Worm (Caenorhabditis elegans) whole organism, midembryonic: ENCODE measurements around the gene hex-3.
"Not testable (repeated sequence)": the region's sequence is repeated elsewhere in the genome, so short reads cannot be mapped to it uniquely, and the experiment has no call there.

ENCODE experiments used
- T22C8.4 ChIP-seq: fragments of 200-800 bp; sonication (Bioruptor generic); IDR thresholded peaks from 2 replicates; pipeline ENCODE4 v1.3.6; 2022; ENCODE audit warnings: missing genetic modification characterization, missing compliant biosample characterization
- cog-1 ChIP-seq: sonication (generic microtip); optimal IDR thresholded peaks from 2 replicates; lab custom pipeline; 2016; ENCODE audit warnings: missing genetic modification characterization, missing compliant biosample characterization
- flt-1 ChIP-seq: fragments of 200-800 bp; sonication (Bioruptor generic); IDR thresholded peaks from 2 replicates; pipeline ENCODE4 v1.3.6; 2022; ENCODE audit warnings: missing genetic modification characterization, missing compliant biosample characterization
- klf-2 ChIP-seq: fragments of 200-800 bp; sonication (Bioruptor generic); conservative IDR thresholded peaks from 2 replicates; pipeline ENCODE4 v1.3.6; 2022; ENCODE audit warnings: missing genetic modification reagents, missing genetic modification characterization, missing compliant biosample characterization
- med-1 ChIP-seq: sonication (generic microtip); optimal IDR thresholded peaks from 2 replicates; lab custom pipeline; 2017; ENCODE audit warnings: missing genetic modification characterization, mild to moderate bottlenecking, missing compliant biosample characterization, antibody characterized with exemption, missing genetic modification reagents; ENCODE audit not compliant: insufficient read depth
- ref-1 ChIP-seq: fragments of 200-800 bp; sonication (Bioruptor generic); conservative IDR thresholded peaks from 2 replicates; pipeline ENCODE4 v1.3.6; 2022; ENCODE audit warnings: missing genetic modification reagents, missing genetic modification characterization, missing compliant biosample characterization
- tab-1 ChIP-seq: fragments of 200-800 bp; sonication (Bioruptor generic); IDR thresholded peaks from 2 replicates; pipeline ENCODE4 v1.3.6; 2022; ENCODE audit warnings: missing genetic modification characterization, missing compliant biosample characterization
- ztf-23 ChIP-seq: fragments of 200-800 bp; sonication (Bioruptor generic); IDR thresholded peaks from 2 replicates; pipeline ENCODE4 v1.3.6; 2022; ENCODE audit warnings: missing genetic modification reagents, missing genetic modification characterization, missing compliant biosample characterization
- ztf-29 ChIP-seq: fragments of 200-800 bp; sonication (Bioruptor generic); IDR thresholded peaks from 2 replicates; pipeline ENCODE4 v1.3.6; 2022; ENCODE audit warnings: missing genetic modification reagents, missing genetic modification characterization, missing compliant biosample characterization

Gene hex-3

DNA sequence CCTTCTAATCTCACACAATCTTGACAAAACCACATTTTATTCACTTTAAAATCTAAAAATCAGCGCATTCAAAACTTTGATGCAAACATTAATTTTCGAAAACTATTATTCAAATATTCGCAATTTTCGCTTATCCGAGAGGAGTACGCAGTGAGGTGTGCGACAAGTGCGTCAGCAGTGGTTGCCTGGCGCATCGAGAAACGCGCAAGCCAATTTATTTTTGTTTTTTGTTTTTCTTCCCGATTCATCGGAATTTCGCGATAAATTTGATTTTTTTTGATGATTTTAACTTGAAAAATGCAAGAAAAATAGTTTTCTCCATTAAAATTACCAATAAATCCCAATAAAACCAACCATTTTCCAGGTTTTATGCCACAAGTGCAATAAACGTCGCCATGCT lies at the start of gene hex-3, which contains the start of gene fbxb-85:
Gene hex-3, plus strand, starts transcription at position 365 of the 400 bp plus-strand sequence.
Gene fbxb-85, minus strand, starts transcription at position 106 of the 400 bp plus-strand sequence.
- TF ChIP-seq ref-1 (GFP tag; lab: Robert Waterston, UW) (0 out of 2 replicates have a peak, but pooled peaks have one; percentile 45), med-1 (peak; percentile 51), ztf-23 (peak; percentile 90), T22C8.4 (GFP tag; lab: Robert Waterston, UW) (peak; percentile 73), tab-1 (GFP tag; lab: Robert Waterston, UW) (peak; percentile 66; the same call in 1 of the 2 replicates), flt-1 (GFP tag; lab: Robert Waterston, UW) (peak; percentile 89), ztf-29 (GFP tag; lab: Robert Waterston, UW) (0 out of 2 replicates have a peak, but pooled peaks have one; percentile 54), cog-1 (tag; lab: Kevin White, UChicago) (peak; percentile 71), klf-2 (GFP tag; lab: Robert Waterston, UW) (0 out of 2 replicates have a peak, but pooled peaks have one; percentile 50)

DNA sequence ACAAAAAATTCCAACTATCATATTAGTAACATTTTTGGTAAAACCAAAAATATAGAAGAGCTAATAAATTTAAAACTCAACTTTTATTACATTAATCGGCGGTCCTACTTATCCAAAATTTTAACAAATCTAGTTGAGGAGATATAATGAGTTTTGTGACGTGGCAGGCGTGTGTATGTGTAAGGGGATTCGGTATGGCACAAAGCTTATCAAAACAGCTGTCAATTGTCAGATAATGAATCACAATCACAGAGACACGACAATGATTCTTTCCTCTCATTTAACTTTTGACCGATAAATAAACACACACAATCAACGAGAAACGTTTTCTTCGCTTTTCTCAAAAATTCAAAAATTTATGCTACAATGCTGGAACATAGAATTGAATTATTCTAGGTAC lies 47.0 kb upstream of the hex-3 start, which contains the start of gene K11D9.3:
Gene K11D9.3, minus strand, starts transcription at position 181 of the 400 bp plus-strand sequence.
- TF ChIP-seq med-1 (no peak), T22C8.4 (GFP tag; lab: Robert Waterston, UW) (no peak), flt-1 (GFP tag; lab: Robert Waterston, UW) (no peak), ztf-29 (GFP tag; lab: Robert Waterston, UW) (no peak)

DNA sequence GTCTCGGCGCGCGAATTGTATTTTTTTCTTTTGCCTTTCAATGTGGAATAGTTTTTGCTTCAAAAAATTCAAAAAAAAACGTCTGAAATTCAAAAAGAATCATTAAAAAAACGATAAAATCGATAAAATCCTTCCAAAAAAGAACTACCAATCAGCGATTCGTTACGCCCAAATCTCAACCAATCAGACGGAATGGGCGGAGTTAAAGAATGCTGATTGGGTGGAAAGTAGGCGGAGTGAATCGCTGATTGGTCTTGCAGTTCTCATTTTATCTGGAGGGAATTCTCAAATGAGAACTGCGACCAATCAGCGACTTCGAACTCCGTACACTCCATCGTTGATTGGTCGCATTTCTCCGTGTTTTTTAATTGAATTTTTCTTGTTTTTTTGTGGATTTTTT lies 43.9 kb upstream of the hex-3 start:
- no peak for TF ChIP-seq flt-1 (GFP tag; lab: Robert Waterston, UW)
- no peak for TF ChIP-seq tab-1 (GFP tag; lab: Robert Waterston, UW)
- TF ChIP-seq cog-1 (tag; lab: Kevin White, UChicago): no peak
- TF ChIP-seq ref-1 (GFP tag; lab: Robert Waterston, UW): no peak
- no peak for TF ChIP-seq T22C8.4 (GFP tag; lab: Robert Waterston, UW)
- no peak for TF ChIP-seq klf-2 (GFP tag; lab: Robert Waterston, UW)
- TF ChIP-seq ztf-29 (GFP tag; lab: Robert Waterston, UW): no peak
- no peak for TF ChIP-seq ztf-23
- no peak for TF ChIP-seq med-1

DNA sequence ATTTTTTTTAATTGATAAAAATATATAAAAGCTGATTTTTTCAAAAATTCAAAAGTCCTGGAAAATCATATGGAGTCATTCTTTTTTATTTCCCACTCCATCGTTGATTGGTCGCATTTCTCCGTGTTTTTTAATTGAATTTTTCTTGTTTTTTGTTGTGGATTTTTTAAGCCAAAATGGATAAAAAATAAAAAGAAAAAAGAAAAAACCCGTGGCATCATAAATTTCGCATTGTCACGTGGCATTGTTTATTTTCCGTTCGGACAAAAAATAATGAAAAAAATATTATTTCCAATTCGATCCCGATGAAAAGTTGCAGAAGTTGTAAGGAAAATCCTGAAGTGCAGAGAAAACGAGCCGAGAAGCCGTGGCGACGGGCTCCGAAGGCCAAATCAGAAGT lies 43.4 kb upstream of the hex-3 start, which contains the start of gene klp-7:
Gene klp-7, plus strand, starts transcription at position 301 of the 400 bp plus-strand sequence.
- TF ChIP-seq flt-1 (GFP tag; lab: Robert Waterston, UW); tab-1 (GFP tag; lab: Robert Waterston, UW); cog-1 (tag; lab: Kevin White, UChicago): not testable (repeated sequence)

- TF ChIP-seq med-1 (no peak), cog-1 (tag; lab: Kevin White, UChicago) (no peak), T22C8.4 (GFP tag; lab: Robert Waterston, UW) (no peak), ref-1 (GFP tag; lab: Robert Waterston, UW) (no peak), flt-1 (GFP tag; lab: Robert Waterston, UW) (no peak), ztf-23 (no peak), ztf-29 (GFP tag; lab: Robert Waterston, UW) (no peak), tab-1 (GFP tag; lab: Robert Waterston, UW) (no peak), klf-2 (GFP tag; lab: Robert Waterston, UW) (no peak)
These were observed 42.2 kb upstream of the hex-3 start for ce11 chrIII:10806821-10807220.

- TF ChIP-seq ztf-29 (GFP tag; lab: Robert Waterston, UW) (no peak), ztf-23 (no peak)
These were observed 41.8 kb upstream of the hex-3 start for ce11 chrIII:10807236-10807635.

DNA sequence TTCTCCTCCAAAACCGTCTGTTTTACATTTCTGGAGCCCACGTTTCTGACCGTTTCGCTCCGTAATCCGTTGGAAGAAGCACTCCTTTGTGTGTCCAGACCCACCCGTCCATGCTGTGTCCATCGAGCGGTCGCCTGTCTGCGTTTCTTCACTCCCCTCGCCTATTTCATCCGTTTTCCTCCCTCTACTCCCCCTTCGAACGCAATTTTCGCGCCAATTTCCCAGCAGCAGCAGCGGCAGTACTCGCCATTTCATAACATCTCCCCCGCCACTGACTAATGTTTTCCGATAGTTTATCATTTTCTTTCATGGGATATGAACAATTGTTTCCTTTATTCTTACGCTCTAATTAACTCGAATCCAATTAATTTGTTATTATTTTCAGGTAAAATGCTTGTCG lies 41.1 kb upstream of the hex-3 start:
- peak; percentile 68; the same call in 1 of the 2 replicates for TF ChIP-seq ztf-23
- TF ChIP-seq tab-1 (GFP tag; lab: Robert Waterston, UW): 0 out of 2 replicates have a peak, but pooled peaks have one; percentile 36
- no peak for TF ChIP-seq T22C8.4 (GFP tag; lab: Robert Waterston, UW)

DNA sequence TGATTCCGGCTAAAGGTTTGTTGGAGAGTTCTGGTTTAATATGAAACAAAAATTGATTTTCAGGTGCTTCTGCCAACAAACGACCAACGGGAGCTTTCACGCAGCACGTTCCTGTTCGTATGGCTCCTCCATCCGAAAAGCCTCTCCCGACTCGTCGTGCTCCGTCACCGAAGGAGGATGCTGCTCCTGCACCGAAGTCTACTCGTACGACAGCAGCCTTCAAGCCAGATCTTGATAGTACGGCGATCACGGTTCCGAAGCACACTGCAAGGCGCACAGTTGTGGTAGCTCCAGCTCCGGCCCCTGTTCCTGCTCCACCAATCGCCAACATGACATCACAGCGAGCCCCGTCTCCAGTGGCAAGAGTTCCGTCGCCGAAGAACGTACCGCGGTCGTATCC lies 40.2 kb upstream of the hex-3 start:
- no peak for TF ChIP-seq T22C8.4 (GFP tag; lab: Robert Waterston, UW)
- TF ChIP-seq cog-1 (tag; lab: Kevin White, UChicago): no peak
- no peak for TF ChIP-seq klf-2 (GFP tag; lab: Robert Waterston, UW)
- TF ChIP-seq ztf-29 (GFP tag; lab: Robert Waterston, UW): no peak
- TF ChIP-seq ztf-23: no peak
- no peak for TF ChIP-seq ref-1 (GFP tag; lab: Robert Waterston, UW)
- no peak for TF ChIP-seq med-1
- TF ChIP-seq flt-1 (GFP tag; lab: Robert Waterston, UW): no peak
- TF ChIP-seq tab-1 (GFP tag; lab: Robert Waterston, UW): no peak

ce11 chrIII:10809568-10809967 lies 39.5 kb upstream of the hex-3 start:
- TF ChIP-seq ztf-23 (no peak), T22C8.4 (GFP tag; lab: Robert Waterston, UW) (no peak), med-1 (no peak), ref-1 (GFP tag; lab: Robert Waterston, UW) (no peak), klf-2 (GFP tag; lab: Robert Waterston, UW) (no peak), tab-1 (GFP tag; lab: Robert Waterston, UW) (no peak), ztf-29 (GFP tag; lab: Robert Waterston, UW) (no peak), flt-1 (GFP tag; lab: Robert Waterston, UW) (no peak)

ce11 chrIII:10810483-10810836 lies 38.6 kb upstream of the hex-3 start:
- TF ChIP-seq ztf-23 (no peak), cog-1 (tag; lab: Kevin White, UChicago) (no peak), T22C8.4 (GFP tag; lab: Robert Waterston, UW) (no peak), flt-1 (GFP tag; lab: Robert Waterston, UW) (no peak), ref-1 (GFP tag; lab: Robert Waterston, UW) (no peak), tab-1 (GFP tag; lab: Robert Waterston, UW) (no peak), klf-2 (GFP tag; lab: Robert Waterston, UW) (no peak), ztf-29 (GFP tag; lab: Robert Waterston, UW) (no peak), med-1 (no peak)
